Fruit fly (Drosophila melanogaster) Kc167 (cell line): ENCODE data around the gene lectin-37Da.

ENCODE experiments used
- Myc ChIP-seq: fragments of >200 bp; optimal IDR thresholded peaks from 2 replicates; lab custom pipeline; 2017; ENCODE audit warnings: missing external identifiers
- Sin3A ChIP-seq: fragments of >200 bp; optimal IDR thresholded peaks from 2 replicates; lab custom pipeline; 2018; ENCODE audit warnings: missing external identifiers
- h ChIP-seq: fragments of >200 bp; optimal IDR thresholded peaks from 3 replicates; lab custom pipeline; 2018; ENCODE audit warnings: missing external identifiers
- insv ChIP-seq: fragments of >200 bp; optimal IDR thresholded peaks from 3 replicates; lab custom pipeline; 2018; ENCODE audit warnings: missing external identifiers
- psq ChIP-seq: fragments of >200 bp; optimal IDR thresholded peaks from 2 replicates; lab custom pipeline; 2017; ENCODE audit warnings: missing external identifiers
- ttk ChIP-seq: sonication (Bioruptor generic); optimal IDR thresholded peaks from 2 replicates; lab custom pipeline; 2017; ENCODE audit warnings: missing external identifiers

lectin-37Da gene

DNA sequence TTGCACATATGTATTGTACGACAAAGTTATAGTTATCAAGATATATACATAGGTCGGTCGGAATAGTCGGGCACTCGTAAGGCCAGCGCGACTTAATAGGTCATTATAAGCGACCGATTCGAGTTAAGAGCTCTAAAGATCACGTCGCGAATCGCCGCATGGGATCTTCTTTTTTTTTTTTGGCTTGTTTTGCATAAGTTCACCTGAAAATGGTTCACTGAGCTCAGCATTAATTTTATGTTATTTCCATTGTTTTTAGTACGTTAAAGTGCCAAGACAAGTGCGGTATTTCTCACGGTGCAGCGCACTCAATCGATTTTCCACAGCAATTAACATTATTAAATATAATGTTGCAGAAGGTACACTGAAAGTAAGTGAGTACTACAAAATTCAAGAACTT, 23.2 kb downstream of the lectin-37Da start:
- TF ChIP-seq psq (lab: Kevin White, UChicago), result no peak

DNA sequence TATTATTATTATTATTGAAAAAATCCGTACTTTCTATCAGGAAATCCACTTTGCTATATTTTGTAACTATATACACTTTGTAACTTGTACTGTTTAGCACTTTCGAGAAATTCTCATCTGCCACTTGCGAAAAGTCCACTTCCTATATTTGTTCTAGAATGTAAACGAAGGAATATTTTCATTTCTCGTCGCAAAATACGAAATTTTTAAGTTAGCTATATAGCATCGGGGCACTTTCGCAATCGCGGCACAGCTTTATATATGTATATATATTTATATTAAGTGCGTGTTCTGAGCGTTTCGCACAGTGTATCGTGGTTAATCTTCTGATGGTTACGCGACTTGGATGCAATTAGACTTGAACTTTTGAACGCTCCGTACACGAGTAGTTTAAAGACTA, 23.7 kb downstream of the lectin-37Da start, which contains the start of gene RanGAP:
Gene RanGAP (plus strand): TSS at position 169 of the 400 bp plus-strand sequence.
- TF ChIP-seq ttk (no peak), insv (lab: Kevin White, UChicago) (no peak), Sin3A (lab: Kevin White, UChicago) (no peak), h (lab: Kevin White, UChicago) (no peak), psq (lab: Kevin White, UChicago) (no peak), Myc (lab: Kevin White, UChicago) (no peak)

DNA sequence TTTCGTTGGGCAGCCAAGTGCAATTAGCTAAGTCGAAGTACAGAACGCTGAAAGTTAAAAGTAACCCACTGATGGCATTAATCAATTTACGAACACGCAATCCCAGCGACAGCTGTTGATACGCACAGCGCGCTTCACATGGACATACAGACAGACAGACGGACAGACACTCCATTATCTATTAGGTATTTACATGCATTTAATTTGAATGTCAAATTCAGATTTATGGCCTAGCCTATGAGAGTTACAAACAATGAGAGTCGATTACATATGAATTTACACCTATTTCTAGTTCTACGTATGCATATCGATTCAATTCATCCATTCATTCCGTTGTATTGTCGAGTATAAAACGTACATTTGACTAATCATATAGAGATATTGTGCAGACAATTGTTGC, 24.5 kb downstream of the lectin-37Da start, which contains the start of gene CG10237:
Gene CG10237 (minus strand): TSS at position 101 of the 400 bp plus-strand sequence.
- no peak for TF ChIP-seq ttk

DNA sequence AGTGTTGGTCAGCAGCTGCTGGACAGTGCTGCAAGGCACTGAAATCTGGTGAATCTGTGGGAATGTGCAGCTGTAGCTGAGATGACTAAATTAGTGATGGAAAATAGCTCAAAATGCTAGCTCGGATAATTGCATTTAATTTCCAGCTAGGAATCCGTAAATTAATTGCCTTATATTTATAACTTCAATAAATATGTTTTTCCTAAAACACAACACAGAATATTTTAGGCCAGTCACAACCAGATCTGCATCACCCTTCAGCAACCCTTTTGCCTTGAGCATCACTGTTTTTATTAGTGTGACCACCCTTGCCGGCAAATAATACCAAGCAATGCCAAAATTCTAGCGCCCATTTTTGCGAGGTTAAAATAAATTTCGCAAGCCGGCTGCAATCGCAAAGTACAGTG, 26.6 kb downstream of the lectin-37Da start, which contains the start of gene Hs2st:
Gene Hs2st (minus strand): TSS at position 17 of the 407 bp plus-strand sequence.
- TF ChIP-seq insv (lab: Kevin White, UChicago) (no peak), Sin3A (lab: Kevin White, UChicago) (no peak), h (lab: Kevin White, UChicago) (no peak), ttk (no peak), psq (lab: Kevin White, UChicago) (no peak), Myc (lab: Kevin White, UChicago) (no peak)

DNA sequence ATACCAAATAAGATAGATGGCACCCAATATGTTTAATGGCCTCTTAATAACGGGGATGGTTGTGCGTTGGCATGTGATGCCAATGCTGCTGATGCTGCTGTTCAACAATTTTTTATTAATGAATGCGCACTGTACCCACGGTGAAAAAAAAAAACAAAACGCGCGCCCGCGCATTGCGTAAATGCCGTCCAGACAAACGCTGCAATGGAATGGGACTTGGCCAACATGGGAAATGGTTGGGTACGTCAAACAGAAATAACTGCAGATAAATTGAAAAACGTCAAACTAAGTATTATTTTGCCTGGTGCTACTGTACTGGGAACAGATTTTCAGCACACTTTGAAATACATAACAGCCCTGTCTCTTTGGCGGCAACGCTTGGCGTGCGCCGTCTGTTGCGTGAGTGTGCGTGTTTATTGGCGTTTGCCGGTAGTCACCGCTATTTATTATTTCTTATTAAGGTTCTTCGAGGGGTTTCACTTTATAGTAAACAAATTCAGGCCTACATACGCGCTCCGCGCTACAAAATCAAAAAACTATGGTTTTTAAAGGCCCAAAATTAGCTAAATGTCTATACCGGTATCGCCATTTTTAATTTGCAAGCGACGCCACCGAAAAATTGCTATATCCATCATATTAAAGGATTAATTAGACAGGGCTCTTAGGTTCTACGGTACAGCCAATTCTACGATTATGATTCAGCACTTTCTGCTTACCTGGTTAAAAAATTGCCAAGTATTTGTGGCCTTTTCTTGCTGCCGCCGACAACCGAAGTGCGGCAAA, 34.6 kb downstream of the lectin-37Da start:
- no peak for TF ChIP-seq h (lab: Kevin White, UChicago)
- TF ChIP-seq insv (lab: Kevin White, UChicago), result no peak
- TF ChIP-seq psq (lab: Kevin White, UChicago), result no peak
- TF ChIP-seq Myc (lab: Kevin White, UChicago), result no peak
- TF ChIP-seq ttk, result no peak
- no peak for TF ChIP-seq Sin3A (lab: Kevin White, UChicago)

DNA sequence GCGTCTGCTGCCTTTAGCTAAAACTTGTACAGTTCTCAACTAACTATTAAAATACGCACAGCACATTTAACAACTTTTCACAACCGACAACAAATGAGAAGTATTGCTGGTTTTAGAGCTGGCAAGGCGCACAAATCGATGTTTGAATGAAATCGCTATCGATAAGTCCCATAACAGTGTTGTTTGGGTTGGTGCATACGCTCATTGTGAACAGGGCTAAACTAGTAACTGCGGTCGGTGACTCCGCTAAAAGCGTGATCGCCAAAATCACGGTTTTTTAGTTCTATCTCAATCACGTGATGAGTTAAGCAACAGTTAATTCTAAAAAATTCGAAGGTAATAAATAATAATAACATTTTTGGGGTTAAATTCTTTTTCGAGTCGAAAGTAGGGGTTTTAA, 35.3 kb downstream of the lectin-37Da start, which contains the start of gene Top2:
Gene Top2 (minus strand): TSS at position 110 of the 400 bp plus-strand sequence.
- TF ChIP-seq insv (lab: Kevin White, UChicago), result no peak
- no peak for TF ChIP-seq h (lab: Kevin White, UChicago)
- no peak for TF ChIP-seq Sin3A (lab: Kevin White, UChicago)
- TF ChIP-seq psq (lab: Kevin White, UChicago), result no peak
- no peak for TF ChIP-seq Myc (lab: Kevin White, UChicago)
- TF ChIP-seq ttk, result no peak

DNA sequence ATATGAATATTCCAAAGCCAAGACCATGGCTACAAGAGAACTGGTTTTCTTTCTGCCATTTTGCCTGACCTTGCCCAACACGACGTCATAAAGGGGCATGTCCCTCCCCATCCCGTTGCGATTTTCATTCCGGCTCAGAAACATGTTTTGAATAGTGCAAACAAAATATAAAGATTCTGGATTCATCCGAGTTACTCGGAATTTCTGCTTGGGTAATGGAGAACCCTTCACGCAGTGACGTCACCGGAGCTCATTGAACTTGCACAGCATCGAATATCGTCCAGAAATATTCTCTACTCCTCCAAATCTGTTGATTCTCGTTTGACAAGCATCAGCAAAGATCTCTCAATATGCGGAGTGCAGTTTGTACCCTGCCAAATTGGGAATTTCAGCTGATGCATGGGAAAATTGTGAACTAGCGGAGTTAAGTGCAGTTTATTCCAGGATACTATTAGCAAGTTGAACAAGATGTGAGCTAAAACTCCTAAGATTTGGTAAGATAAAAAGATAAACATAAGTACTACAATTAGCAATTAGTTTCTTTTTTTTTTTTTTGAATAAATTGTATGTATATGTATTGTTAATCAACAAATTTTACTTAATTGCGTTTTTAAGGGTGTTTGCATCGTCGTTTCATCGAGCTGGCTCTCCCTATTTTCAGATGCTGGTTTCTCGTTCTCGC, 36.1 kb downstream of the lectin-37Da start, which contains the start of gene CG10026:
Gene CG10026 (plus strand): TSS at position 187 of the 682 bp plus-strand sequence.
- no peak for TF ChIP-seq Sin3A (lab: Kevin White, UChicago)

DNA sequence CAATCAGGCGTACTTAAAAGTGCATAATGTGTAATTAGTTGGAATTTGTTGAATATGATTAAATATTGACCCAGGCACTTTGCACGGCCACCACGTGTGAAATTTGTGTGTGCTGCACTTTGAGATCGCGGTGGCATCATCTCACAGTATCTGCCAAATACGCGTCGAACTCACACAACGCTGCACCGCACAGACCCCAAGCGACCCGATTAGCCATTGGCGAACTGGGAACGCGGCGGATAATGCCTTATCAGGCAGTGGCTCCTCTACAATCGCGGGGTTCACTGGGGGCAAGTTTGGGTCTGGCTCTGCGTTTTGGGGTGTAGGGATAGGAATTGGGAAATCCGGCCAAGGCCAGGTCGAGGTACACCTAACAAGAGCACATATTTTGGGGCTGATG, 37.1 kb downstream of the lectin-37Da start:
- TF ChIP-seq Myc (lab: Kevin White, UChicago) (no peak), psq (lab: Kevin White, UChicago) (no peak), ttk (no peak), h (lab: Kevin White, UChicago) (no peak)

DNA sequence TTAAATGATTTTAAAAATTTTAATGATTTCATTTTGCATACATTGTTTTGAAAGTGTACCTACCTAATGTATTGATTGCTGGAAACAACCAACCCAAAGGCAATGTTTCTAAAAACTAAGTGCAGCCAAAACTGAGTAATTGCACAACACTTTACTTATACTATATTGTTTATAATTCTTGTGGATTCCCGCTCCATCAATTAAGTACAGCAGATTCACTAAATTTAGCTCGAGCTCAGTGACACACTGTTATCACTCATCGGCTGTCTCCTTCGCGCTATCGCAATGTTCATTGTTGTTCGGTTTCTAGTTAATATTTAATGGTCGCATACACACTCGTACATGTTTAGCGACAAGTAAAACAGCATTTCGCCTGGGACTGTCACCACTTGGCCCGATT, 37.6 kb downstream of the lectin-37Da start:
- no peak for TF ChIP-seq h (lab: Kevin White, UChicago)
- TF ChIP-seq psq (lab: Kevin White, UChicago), result no peak
- no peak for TF ChIP-seq Sin3A (lab: Kevin White, UChicago)
- TF ChIP-seq insv (lab: Kevin White, UChicago), result no peak
- no peak for TF ChIP-seq ttk
- TF ChIP-seq Myc (lab: Kevin White, UChicago), result no peak

DNA sequence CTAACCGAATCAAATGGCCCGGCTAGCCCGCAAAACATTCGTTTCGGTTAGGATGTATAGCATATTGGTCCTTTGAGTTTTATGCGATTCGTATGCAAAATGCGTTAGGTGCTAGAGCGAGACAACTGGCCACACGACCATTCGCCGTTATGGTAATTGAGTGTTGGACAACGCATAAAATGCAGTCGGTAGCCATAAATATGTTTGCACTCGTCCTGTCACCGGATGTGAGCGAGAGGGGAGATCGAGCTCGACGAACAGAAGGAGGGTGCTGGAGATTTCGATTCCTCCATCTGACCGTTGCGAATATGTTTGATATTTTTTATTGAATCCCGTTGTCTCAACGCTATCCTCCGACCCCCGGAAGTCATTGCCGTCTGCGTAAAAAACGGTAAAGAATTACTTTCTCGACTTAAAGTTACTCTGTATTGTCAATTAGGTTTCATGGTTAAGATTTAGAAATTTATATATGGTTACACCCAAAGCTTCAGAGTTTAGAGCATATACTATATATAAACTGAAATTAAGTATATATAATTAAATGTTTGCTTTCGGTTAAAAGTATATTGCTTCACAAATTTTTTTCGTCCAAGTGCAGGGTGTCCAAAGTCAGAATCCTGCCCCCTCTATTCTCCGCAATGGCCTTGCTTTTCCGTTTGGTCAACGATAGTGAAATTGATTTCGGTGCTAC, 39.9 kb downstream of the lectin-37Da start:
- TF ChIP-seq psq (lab: Kevin White, UChicago) (no peak), insv (lab: Kevin White, UChicago) (no peak), h (lab: Kevin White, UChicago) (no peak), ttk (no peak), Sin3A (lab: Kevin White, UChicago) (no peak), Myc (lab: Kevin White, UChicago) (no peak)

DNA sequence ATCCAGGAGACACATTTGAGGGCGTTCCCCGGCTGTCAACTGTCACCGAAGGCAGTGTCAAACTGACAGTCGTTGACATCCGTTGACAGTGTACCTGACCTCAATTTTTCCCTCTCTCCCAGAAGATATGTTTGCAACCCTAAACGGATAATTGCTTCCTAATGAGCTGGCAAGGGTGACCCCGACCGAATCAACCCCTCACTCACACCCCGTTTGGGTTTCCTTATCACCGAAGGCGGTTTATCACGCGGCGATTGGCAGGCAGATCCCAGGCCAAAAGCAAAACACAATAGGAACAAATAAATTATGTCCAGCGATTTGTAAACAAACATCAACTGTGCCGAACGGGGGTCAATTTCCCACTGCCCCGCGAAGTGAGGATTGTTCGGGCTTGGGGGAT, 41.3 kb downstream of the lectin-37Da start:
- no peak for TF ChIP-seq psq (lab: Kevin White, UChicago)
- no peak for TF ChIP-seq Myc (lab: Kevin White, UChicago)
- TF ChIP-seq ttk, result no peak
- no peak for TF ChIP-seq Sin3A (lab: Kevin White, UChicago)
- no peak for TF ChIP-seq insv (lab: Kevin White, UChicago)
- no peak for TF ChIP-seq h (lab: Kevin White, UChicago)

DNA sequence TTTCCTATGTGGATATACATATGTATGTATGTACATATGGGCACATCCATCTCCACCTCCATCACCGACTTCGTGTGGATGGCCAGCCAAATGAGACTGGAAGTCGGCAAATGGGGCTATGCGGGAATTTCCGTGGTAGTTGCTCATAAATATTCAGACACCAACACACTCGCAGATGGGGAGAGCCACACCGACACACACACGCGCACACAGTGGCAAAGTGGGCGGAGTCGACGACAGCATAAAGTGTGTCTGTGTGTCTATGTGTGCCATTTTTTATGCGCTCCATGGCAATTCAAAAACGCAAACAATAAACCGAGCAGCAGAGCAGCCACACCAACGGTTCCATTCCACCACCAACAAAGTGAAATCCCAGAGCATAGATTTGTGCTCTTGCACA, 44.8 kb downstream of the lectin-37Da start:
- TF ChIP-seq h (lab: Kevin White, UChicago) (no peak), Myc (lab: Kevin White, UChicago) (no peak), insv (lab: Kevin White, UChicago) (no peak), psq (lab: Kevin White, UChicago) (no peak), Sin3A (lab: Kevin White, UChicago) (no peak), ttk (no peak)
